Worm (Caenorhabditis elegans) whole organism, early embryonic: Measurements from ENCODE around the gene rpl-36.

ENCODE experiments used
- B0310.2 ChIP-seq: sonication (generic microtip); optimal IDR thresholded peaks from 2 replicates; lab custom pipeline; 2016; ENCODE audit warnings: mild to moderate bottlenecking, missing genetic modification characterization, missing compliant biosample characterization
- F13C5.2 ChIP-seq: sonication (generic microtip); optimal IDR thresholded peaks from 2 replicates; lab custom pipeline; 2017; ENCODE audit warnings: mild to moderate bottlenecking, missing genetic modification characterization, inconsistent platforms, missing compliant biosample characterization
- aly-1 ChIP-seq: sonication (generic microtip); optimal IDR thresholded peaks from 2 replicates; lab custom pipeline; 2016; ENCODE audit warnings: missing genetic modification characterization, missing compliant biosample characterization
- ama-1 ChIP-seq: fragments of 150-350 bp; optimal IDR thresholded peaks from 2 replicates; lab custom pipeline; 2014
- ceh-13 ChIP-seq: fragments of 200-800 bp; sonication (Bioruptor generic); optimal IDR thresholded peaks from 2 replicates; lab custom pipeline; 2018; ENCODE audit warnings: mild to moderate bottlenecking, missing genetic modification characterization, missing compliant biosample characterization
- ceh-36 ChIP-seq: sonication (generic microtip); optimal IDR thresholded peaks from 2 replicates; lab custom pipeline; 2016; ENCODE audit warnings: missing genetic modification characterization, inconsistent platforms, missing compliant biosample characterization
- ets-7 ChIP-seq: sonication (generic microtip); optimal IDR thresholded peaks from 2 replicates; lab custom pipeline; 2016; ENCODE audit warnings: missing genotype, missing genetic modification characterization, missing compliant biosample characterization
- flt-1 ChIP-seq: fragments of 200-800 bp; sonication (Bioruptor generic); IDR thresholded peaks from 2 replicates; pipeline ENCODE4 v1.3.6; 2022; ENCODE audit warnings: missing genetic modification characterization, missing compliant biosample characterization
- hmbx-1 ChIP-seq: sonication (generic microtip); optimal IDR thresholded peaks from 2 replicates; lab custom pipeline; 2016; ENCODE audit warnings: mild to moderate bottlenecking, missing genetic modification characterization, missing compliant biosample characterization
- hmg-4 ChIP-seq: fragments of 200-800 bp; sonication (Bioruptor generic); optimal IDR thresholded peaks from 2 replicates; lab custom pipeline; 2018; ENCODE audit warnings: mild to moderate bottlenecking, missing genetic modification characterization, missing compliant biosample characterization
- hnd-1 ChIP-seq: sonication (generic microtip); optimal IDR thresholded peaks from 2 replicates; lab custom pipeline; 2016; ENCODE audit warnings: missing genetic modification characterization, missing compliant biosample characterization
- pes-1 ChIP-seq: fragments of 200-800 bp; sonication (Bioruptor generic); IDR thresholded peaks from 2 replicates; pipeline ENCODE4 v1.3.6; 2022; ENCODE audit warnings: missing genetic modification reagents, missing genetic modification characterization, missing compliant biosample characterization
- scrt-1 ChIP-seq: fragments of 200-800 bp; sonication (Bioruptor generic); IDR thresholded peaks from 2 replicates; pipeline ENCODE4 v1.3.6; 2022; ENCODE audit warnings: missing genetic modification characterization, missing compliant biosample characterization
- sea-1 ChIP-seq: fragments of 200-800 bp; sonication (Bioruptor generic); conservative IDR thresholded peaks from 2 replicates; pipeline ENCODE4 v1.3.6; 2022; ENCODE audit warnings: missing genetic modification characterization, missing compliant biosample characterization
- tbx-11 ChIP-seq: fragments of 200-800 bp; sonication (Bioruptor generic); IDR thresholded peaks from 2 replicates; pipeline ENCODE4 v1.3.6; 2022; ENCODE audit warnings: missing genetic modification characterization, missing compliant biosample characterization
- tbx-37 ChIP-seq: fragments of 200-800 bp; sonication (Bioruptor generic); conservative IDR thresholded peaks from 2 replicates; pipeline ENCODE4 v1.3.6; 2022; ENCODE audit warnings: missing genetic modification reagents, missing genetic modification characterization, missing compliant biosample characterization
- tra-4 ChIP-seq: sonication (generic microtip); optimal IDR thresholded peaks from 2 replicates; lab custom pipeline; 2017; ENCODE audit warnings: missing genetic modification characterization, missing compliant biosample characterization

The rpl-36 gene

DNA sequence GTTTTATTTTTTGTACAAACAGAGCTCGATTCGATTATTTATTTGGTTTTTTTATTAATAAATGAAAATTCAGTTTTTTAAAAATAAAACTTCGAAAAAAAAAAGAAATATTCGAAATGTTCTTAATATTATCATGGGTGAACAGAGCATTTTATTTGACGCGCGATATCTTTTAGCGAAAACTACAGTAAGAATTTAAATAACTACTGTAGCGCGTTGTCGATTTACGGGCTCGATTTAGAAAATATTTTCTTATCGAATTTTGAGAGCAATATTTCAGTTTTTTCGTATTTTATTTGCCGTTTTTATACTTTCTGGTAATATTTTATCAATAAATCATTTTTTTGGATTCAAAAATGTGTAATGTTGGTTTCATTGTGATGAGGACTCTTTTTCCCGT is 41.1 kb downstream of the rpl-36 start:
- no peak for TF ChIP-seq tbx-11
- no peak for TF ChIP-seq ceh-13
- TF ChIP-seq ets-7 (tag; lab: Kevin White, UChicago) = no peak
- TF ChIP-seq ama-1 (lab: Kevin White, UChicago) = no peak
- no peak for TF ChIP-seq sea-1 (GFP tag; lab: Robert Waterston, UW)

DNA sequence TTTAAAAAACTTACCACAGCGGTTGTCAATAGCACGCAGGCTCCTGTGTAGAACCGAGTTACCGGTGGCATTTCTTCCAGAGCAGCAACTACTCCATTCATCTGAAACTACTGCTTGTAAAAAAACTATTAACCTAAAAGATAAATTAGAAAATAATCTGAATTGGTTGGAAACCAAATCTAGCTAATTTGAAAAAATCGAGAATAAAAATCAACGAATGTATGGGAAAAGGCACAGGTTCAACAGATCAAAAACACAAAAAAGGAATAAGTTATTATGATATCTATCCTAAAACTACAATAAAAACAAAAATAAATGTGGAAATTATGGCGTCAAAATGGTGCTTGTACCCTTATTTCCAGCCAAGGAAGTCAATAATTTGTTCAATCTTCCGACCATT is 43.0 kb downstream of the rpl-36 start, which contains the start of gene der-2:
Gene der-2 (minus strand): TSS at position 101 of the 400 bp plus-strand sequence.
- no peak for TF ChIP-seq aly-1 (tag; lab: Kevin White, UChicago)
- TF ChIP-seq pes-1 (GFP tag; lab: Robert Waterston, UW) = no peak
- TF ChIP-seq hmg-4 (GFP tag; lab: Kevin White, UChicago) = no peak
- no peak for TF ChIP-seq F13C5.2 (tag; lab: Kevin White, UChicago)

DNA sequence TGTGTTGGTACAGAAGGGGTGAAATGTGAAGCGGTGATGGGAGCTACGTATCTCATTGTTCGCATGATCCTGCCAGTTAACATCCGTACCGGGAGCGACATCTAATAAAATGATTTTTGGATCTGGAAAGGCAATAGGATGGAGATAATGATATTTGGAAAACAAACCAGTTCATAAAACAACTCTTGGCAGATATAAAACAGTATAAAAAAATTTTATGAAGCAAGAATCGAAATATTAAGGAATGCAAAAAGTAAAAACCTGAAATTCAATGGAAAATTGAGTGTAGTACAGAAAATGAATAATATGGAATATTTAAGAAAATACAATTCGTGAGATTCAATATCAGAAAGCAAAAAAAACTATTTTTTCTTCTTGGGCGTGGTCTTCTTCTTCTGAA is 46.6 kb downstream of the rpl-36 start, which contains the start of gene hsp-75:
Gene hsp-75 (minus strand): TSS at position 101 of the 400 bp plus-strand sequence.
- no peak for TF ChIP-seq hmbx-1 (tag; lab: Kevin White, UChicago)
- no peak for TF ChIP-seq hmg-4 (GFP tag; lab: Kevin White, UChicago)
- no peak for TF ChIP-seq ama-1 (lab: Kevin White, UChicago)
- TF ChIP-seq aly-1 (tag; lab: Kevin White, UChicago) = no peak
- TF ChIP-seq sea-1 (GFP tag; lab: Robert Waterston, UW) = no peak
- TF ChIP-seq B0310.2 (tag; lab: Kevin White, UChicago) = no peak
- no peak for TF ChIP-seq flt-1 (GFP tag; lab: Robert Waterston, UW)
- TF ChIP-seq F13C5.2 (tag; lab: Kevin White, UChicago) = no peak
- TF ChIP-seq tra-4 (tag; lab: Kevin White, UChicago) = no peak
- no peak for TF ChIP-seq ceh-13
- no peak for TF ChIP-seq ets-7 (tag; lab: Kevin White, UChicago)
- no peak for TF ChIP-seq tbx-37 (GFP tag; lab: Robert Waterston, UW)
- no peak for TF ChIP-seq ceh-36 (tag; lab: Kevin White, UChicago)
- TF ChIP-seq tbx-11 = no peak
- TF ChIP-seq pes-1 (GFP tag; lab: Robert Waterston, UW) = no peak
- TF ChIP-seq hnd-1 (tag; lab: Kevin White, UChicago) = no peak
- no peak for TF ChIP-seq scrt-1 (GFP tag; lab: Robert Waterston, UW)

DNA sequence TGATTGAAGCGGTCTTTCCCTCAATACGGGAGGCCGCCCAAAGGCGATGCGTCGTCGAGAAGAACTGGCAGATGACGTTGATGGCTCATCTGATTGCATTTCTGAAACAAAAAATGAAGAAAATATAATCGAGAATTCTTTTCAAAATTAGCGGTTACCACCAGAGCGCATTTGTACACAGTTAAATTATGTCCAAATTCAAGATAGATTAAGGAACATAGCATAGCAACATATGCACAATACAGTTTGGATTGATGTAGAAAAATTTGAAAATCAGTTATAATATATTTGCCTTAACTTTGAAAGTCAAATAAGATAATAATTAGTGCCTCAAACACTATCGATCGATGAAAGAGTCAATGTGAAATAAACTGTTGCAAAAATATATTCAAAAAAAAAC is 49.6 kb downstream of the rpl-36 start, which contains the start of gene R151.8:
Gene R151.8 (minus strand): TSS at position 101 of the 400 bp plus-strand sequence.
- TF ChIP-seq ets-7 (tag; lab: Kevin White, UChicago) = no peak
- TF ChIP-seq F13C5.2 (tag; lab: Kevin White, UChicago) = no peak
- TF ChIP-seq tbx-11 = no peak
- TF ChIP-seq hmbx-1 (tag; lab: Kevin White, UChicago) = no peak
- no peak for TF ChIP-seq ama-1 (lab: Kevin White, UChicago)
- TF ChIP-seq aly-1 (tag; lab: Kevin White, UChicago) = no peak
- no peak for TF ChIP-seq ceh-36 (tag; lab: Kevin White, UChicago)
